Fruit fly (Drosophila melanogaster): ENCODE data around the gene CG34308.

Gene CG34308

DNA sequence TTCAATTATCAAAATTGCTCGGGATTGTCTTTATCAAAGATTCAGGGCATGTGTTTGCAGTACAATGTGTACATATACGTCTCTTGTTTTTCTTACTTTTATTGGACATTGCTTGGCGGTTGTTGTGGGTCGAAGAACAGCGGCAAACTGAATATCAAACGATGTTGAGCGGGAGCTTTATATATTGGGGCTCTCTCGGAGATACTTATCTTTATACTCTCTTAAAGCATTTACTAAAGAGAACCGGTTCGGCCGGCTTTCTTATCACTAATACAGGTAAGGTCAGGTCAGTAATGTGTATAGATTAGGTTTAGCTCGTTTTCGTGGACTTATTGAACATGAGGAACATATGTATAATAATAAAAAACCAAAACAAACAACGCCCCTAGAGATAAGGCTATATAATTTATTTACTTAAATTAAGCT is 37.7 kb upstream of the CG34308 start, which contains the start of gene CG7966 (continued):
- TF ChIP-seq CG13123 (GFP tag; optimal IDR thresholded peaks at IDR 0.05) (no peak), amos (GFP tag; IDR thresholded peaks at IDR 0.05; ENCODE audit: partially characterized antibody) (peak; percentile 26; the same call in 1 of the 2 replicates), CG3995 (GFP tag; optimal IDR thresholded peaks at IDR 0.05) (no peak), CG1602 (GFP tag; optimal IDR thresholded peaks at IDR 0.05) (no peak), sens-2 (GFP tag; IDR thresholded peaks at IDR 0.05) (no peak), p53 (GFP tag; optimal IDR thresholded peaks at IDR 0.05) (no peak), NK7.1 (GFP tag; optimal IDR thresholded peaks at IDR 0.05) (no peak), CG13287 (GFP tag; IDR thresholded peaks at IDR 0.05; ENCODE audit: partially characterized antibody) (peak; percentile 9), CG6813 (GFP tag; optimal IDR thresholded peaks at IDR 0.05) (peak; percentile 48), toy (GFP tag; IDR thresholded peaks at IDR 0.05) (no peak), Blimp-1 (GFP tag; optimal IDR thresholded peaks at IDR 0.05) (no peak), pum (GFP tag; optimal IDR thresholded peaks at IDR 0.05) (no peak), Lpt (GFP tag; optimal IDR thresholded peaks at IDR 0.05) (no peak), CG30020 (tag; optimal IDR thresholded peaks at IDR 0.05) (no peak), gfzf (GFP tag; optimal IDR thresholded peaks at IDR 0.05) (no peak), Dbx (GFP tag; IDR thresholded peaks at IDR 0.05) (0 out of 3 replicates have a peak, but pooled peaks have one; percentile 56), Meics (GFP tag; optimal IDR thresholded peaks at IDR 0.05) (no peak), Oli (tag; optimal IDR thresholded peaks at IDR 0.05) (no peak), CG4730 (GFP tag; IDR thresholded peaks at IDR 0.05) (no peak), mirr (GFP tag; optimal IDR thresholded peaks at IDR 0.05) (peak; percentile 85), Nf-YB (GFP tag; optimal IDR thresholded peaks at IDR 0.05) (no peak), Gug (GFP tag; IDR thresholded peaks at IDR 0.05) (no peak), Deaf1 (tag; optimal IDR thresholded peaks at IDR 0.05) (peak; percentile 34), zfh2 (GFP tag; optimal IDR thresholded peaks at IDR 0.05) (no peak), CG18476 (GFP tag; optimal IDR thresholded peaks at IDR 0.05) (no peak), Eip74EF (GFP tag; optimal IDR thresholded peaks at IDR 0.05) (peak in 1 of 2 experiments; percentile 47), usp (GFP tag; optimal IDR thresholded peaks at IDR 0.05) (no peak), CG6854 (GFP tag; optimal IDR thresholded peaks at IDR 0.05) (peak; percentile 32), tna (GFP tag; IDR thresholded peaks at IDR 0.05; ENCODE audit: partially characterized antibody) (peak; percentile 30; the same call in 1 of the 2 replicates), CG2678 (tag; optimal IDR thresholded peaks at IDR 0.05) (no peak), CG17912 (GFP tag; optimal IDR thresholded peaks at IDR 0.05) (no peak), CG9609 (GFP tag; optimal IDR thresholded peaks at IDR 0.05) (no peak), dmrt11E (tag; optimal IDR thresholded peaks at IDR 0.05) (no peak), Doc3 (GFP tag; IDR thresholded peaks at IDR 0.05; ENCODE audit: partially characterized antibody) (no peak), jing (GFP tag; optimal IDR thresholded peaks at IDR 0.05) (no peak), CG17359 (tag; optimal IDR thresholded peaks at IDR 0.05) (no peak), CG12942 (GFP tag; optimal IDR thresholded peaks at IDR 0.05) (no peak), CG17385 (GFP tag; optimal IDR thresholded peaks at IDR 0.05) (peak; percentile 19), esg (GFP tag; conservative IDR thresholded peaks at IDR 0.05) (no peak), CG12391 (tag; optimal IDR thresholded peaks at IDR 0.05) (no peak), Sry-β (GFP tag; optimal IDR thresholded peaks at IDR 0.05) (no peak), CG2199 (GFP tag; IDR thresholded peaks at IDR 0.05) (no peak), slp2 (GFP tag; optimal IDR thresholded peaks at IDR 0.05) (no peak), dm (GFP tag; optimal IDR thresholded peaks at IDR 0.05) (no peak), CG32532 (GFP tag; IDR thresholded peaks at IDR 0.05) (peak; percentile 38; the same call in 1 of the 2 replicates), da (GFP tag; optimal IDR thresholded peaks at IDR 0.05) (no peak), CG8765 (GFP tag; IDR thresholded peaks at IDR 0.05) (no peak), CG17802 (tag; optimal IDR thresholded peaks at IDR 0.05) (no peak), CG17361 (GFP tag; IDR thresholded peaks at IDR 0.05) (0 out of 3 replicates have a peak, but pooled peaks have one; percentile 6), ash1 (GFP tag; optimal IDR thresholded peaks at IDR 0.05) (no peak), pfk (GFP tag; optimal IDR thresholded peaks at IDR 0.05) (no peak)

Measured in whole organism, embryonic.